Fruit fly (Drosophila melanogaster) whole organism, pupa: Measurements from ENCODE around the gene Krn.

ENCODE experiments used
- CG10348 ChIP-seq: fragments of 200-800 bp; sonication (Bioruptor generic); IDR thresholded peaks from 2 replicates; pipeline ENCODE4 v1.3.6; 2022; ENCODE audit warnings: missing biosample characterization, missing genetic modification characterization
- CG14655 ChIP-seq: fragments of 200-800 bp; sonication (Bioruptor generic); optimal IDR thresholded peaks from 3 replicates; lab custom pipeline; 2017; ENCODE audit warnings: mild to moderate bottlenecking, missing biosample characterization, missing genetic modification reagents, missing genetic modification characterization
- CG15710 ChIP-seq: fragments of 200-800 bp; sonication (Bioruptor generic); optimal IDR thresholded peaks from 2 replicates; lab custom pipeline; 2018; ENCODE audit warnings: missing biosample characterization, mild to moderate bottlenecking, missing genetic modification characterization, moderate library complexity
- EcR ChIP-seq: fragments of 200-800 bp; sonication (Bioruptor generic); optimal IDR thresholded peaks from 3 replicates; lab custom pipeline; 2019; ENCODE audit warnings: missing biosample characterization, missing genetic modification characterization, mild to moderate bottlenecking, moderate library complexity, missing genetic modification reagents
- Pif1B ChIP-seq: fragments of 200-800 bp; sonication (Bioruptor generic); optimal IDR thresholded peaks from 3 replicates; lab custom pipeline; 2016; ENCODE audit warnings: missing biosample characterization, missing genetic modification characterization

DNA sequence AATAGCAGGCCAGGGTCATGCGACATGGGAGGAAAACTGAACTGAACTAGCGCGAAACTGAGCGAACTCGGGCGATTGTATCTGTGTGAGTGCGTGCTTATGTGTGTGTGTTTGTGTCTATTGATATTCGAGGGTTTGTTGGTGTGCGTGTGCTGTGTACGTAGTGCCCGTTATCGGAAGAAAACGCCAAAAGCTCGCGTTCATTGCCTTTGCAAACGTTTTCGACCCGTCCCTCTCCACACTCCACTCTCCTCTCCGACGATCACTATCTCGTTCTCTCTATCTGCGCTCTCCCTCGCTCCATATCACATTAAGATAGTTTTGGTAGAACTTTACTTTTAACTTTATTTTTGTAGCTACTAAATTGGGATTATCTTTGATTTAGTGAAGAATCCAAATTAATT is 37.2 kb downstream of the Krn start:
- TF ChIP-seq CG10348 (GFP tag; lab: Robert Waterston, UW) (no peak), Pif1B (GFP tag; lab: Kevin White, UChicago) (no peak), EcR (no peak), CG14655 (no peak), CG15710 (tag; lab: Kevin White, UChicago) (no peak)
